Worm (Caenorhabditis elegans) whole organism, young adult: ENCODE data around the gene clec-212.
A peak's percentile ranks its signal among the peaks of the same experiment; 100 is the strongest.

Experiments
- B0336.3 ChIP-seq: fragments of 200-800 bp; sonication (Bioruptor generic); IDR thresholded peaks from 2 replicates; pipeline ENCODE4 v1.3.6; 2022; ENCODE audit warnings: missing genetic modification characterization, missing compliant biosample characterization
- D2030.7 ChIP-seq: fragments of 200-800 bp; sonication (Bioruptor generic); IDR thresholded peaks from 2 replicates; pipeline ENCODE4 v1.3.6; 2022; ENCODE audit warnings: missing genetic modification reagents, missing genetic modification characterization, missing compliant biosample characterization
- F22D6.2 ChIP-seq: sonication (generic microtip); optimal IDR thresholded peaks from 2 replicates; lab custom pipeline; 2016; ENCODE audit warnings: mild to moderate bottlenecking, missing genetic modification characterization, missing compliant biosample characterization
- F55B11.4 ChIP-seq: sonication (generic microtip); optimal IDR thresholded peaks from 2 replicates; lab custom pipeline; 2016; ENCODE audit warnings: missing compliant biosample characterization, missing genetic modification characterization, borderline replicate concordance; ENCODE audit not compliant: insufficient read depth
- F57C9.4 ChIP-seq: sonication (generic microtip); optimal IDR thresholded peaks from 2 replicates; lab custom pipeline; 2017; ENCODE audit warnings: mild to moderate bottlenecking, missing genetic modification characterization, missing compliant biosample characterization
- T07F8.4 ChIP-seq: sonication (generic microtip); optimal IDR thresholded peaks from 2 replicates; lab custom pipeline; 2016; ENCODE audit warnings: mild to moderate bottlenecking, missing genetic modification characterization, moderate library complexity, missing compliant biosample characterization
- Y79H2A.3 ChIP-seq: fragments of 200-800 bp; sonication (Bioruptor generic); conservative IDR thresholded peaks from 2 replicates; pipeline ENCODE4 v1.3.6; 2022; ENCODE audit warnings: missing genetic modification reagents, missing genetic modification characterization, missing compliant biosample characterization
- akir-1 ChIP-seq: fragments of 200-800 bp; sonication (Bioruptor generic); optimal IDR thresholded peaks from 2 replicates; lab custom pipeline; 2018; ENCODE audit warnings: mild to moderate bottlenecking, missing genetic modification characterization, moderate library complexity, missing compliant biosample characterization
- ama-1 ChIP-seq, 3 experiments: fragments of 150-350 bp in 1 of 3; sonication (generic microtip) in 2 of 3; optimal IDR thresholded peaks; 2 replicates each; lab custom pipeline; 2014 to 2018; ENCODE audit warnings: missing biosample characterization in 2 of 3, missing genetic modification characterization in 2 of 3, missing genetic modification reagents in 2 of 3
- aptf-3 ChIP-seq: fragments of 200-800 bp; sonication (Bioruptor generic); IDR thresholded peaks from 2 replicates; pipeline ENCODE4 v1.3.6; 2022; ENCODE audit warnings: missing genetic modification characterization, missing compliant biosample characterization
- attf-3 ChIP-seq: fragments of 200-800 bp; sonication (Bioruptor generic); conservative IDR thresholded peaks from 2 replicates; pipeline ENCODE4 v1.3.6; 2022; ENCODE audit warnings: missing genetic modification reagents, missing genetic modification characterization, missing compliant biosample characterization
- attf-5 ChIP-seq: fragments of 200-800 bp; sonication (Bioruptor generic); optimal IDR thresholded peaks from 2 replicates; lab custom pipeline; 2018; ENCODE audit warnings: mild to moderate bottlenecking, missing genetic modification characterization, missing compliant biosample characterization
- ccch-3 ChIP-seq: fragments of 200-800 bp; sonication (Bioruptor generic); optimal IDR thresholded peaks from 2 replicates; lab custom pipeline; 2018; ENCODE audit warnings: mild to moderate bottlenecking, missing genetic modification characterization, missing compliant biosample characterization
- ceh-100 ChIP-seq: fragments of 200-800 bp; sonication (Bioruptor generic); IDR thresholded peaks from 2 replicates; pipeline ENCODE4 v1.3.6; 2022; ENCODE audit warnings: missing genetic modification reagents, missing genetic modification characterization, missing compliant biosample characterization
- ceh-27 ChIP-seq: fragments of 200-800 bp; sonication (Bioruptor generic); optimal IDR thresholded peaks from 2 replicates; lab custom pipeline; 2018; ENCODE audit warnings: mild to moderate bottlenecking, missing genetic modification characterization, moderate library complexity, missing compliant biosample characterization
- ceh-58 ChIP-seq: fragments of 200-800 bp; sonication (Bioruptor generic); IDR thresholded peaks from 2 replicates; pipeline ENCODE4 v1.3.6; 2022; ENCODE audit warnings: missing genetic modification characterization, missing compliant biosample characterization
- ceh-91 ChIP-seq: fragments of 200-800 bp; sonication (Bioruptor generic); IDR thresholded peaks from 2 replicates; pipeline ENCODE4 v1.3.6; 2022; ENCODE audit warnings: missing genetic modification reagents, missing genetic modification characterization, missing compliant biosample characterization
- chd-7 ChIP-seq: sonication (generic microtip); optimal IDR thresholded peaks from 2 replicates; lab custom pipeline; 2016; ENCODE audit warnings: mild to moderate bottlenecking, missing genetic modification characterization, moderate library complexity, missing compliant biosample characterization
- him-1 ChIP-seq: sonication (generic microtip); optimal IDR thresholded peaks from 2 replicates; lab custom pipeline; 2016; ENCODE audit warnings: missing genotype, missing genetic modification reagents, missing genetic modification characterization, missing compliant biosample characterization
- hlh-26 ChIP-seq: fragments of 200-800 bp; sonication (Bioruptor generic); conservative IDR thresholded peaks from 2 replicates; pipeline ENCODE4 v1.3.6; 2022; ENCODE audit warnings: missing genetic modification reagents, missing genetic modification characterization, missing compliant biosample characterization
- hmg-1.2 ChIP-seq: fragments of 200-800 bp; sonication (Bioruptor generic); IDR thresholded peaks from 2 replicates; pipeline ENCODE4 v1.3.6; 2022; ENCODE audit warnings: missing genetic modification reagents, missing genetic modification characterization, missing compliant biosample characterization
- hsf-1 ChIP-seq: fragments of 200-800 bp; sonication (Bioruptor generic); IDR thresholded peaks from 2 replicates; pipeline ENCODE4 v1.3.6; 2022; ENCODE audit warnings: missing genetic modification reagents, missing genetic modification characterization, missing compliant biosample characterization
- lag-1 ChIP-seq: fragments of 200-800 bp; sonication (Bioruptor generic); IDR thresholded peaks from 2 replicates; pipeline ENCODE4 v1.3.6; 2022; ENCODE audit warnings: missing genetic modification reagents, missing genetic modification characterization, missing compliant biosample characterization
- lin-40 ChIP-seq: sonication (generic microtip); optimal IDR thresholded peaks from 2 replicates; lab custom pipeline; 2016; ENCODE audit warnings: missing genetic modification characterization, mild to moderate bottlenecking, missing compliant biosample characterization, missing genotype, missing genetic modification reagents
- lin-54 ChIP-seq: fragments of 200-800 bp; sonication (Bioruptor generic); optimal IDR thresholded peaks from 2 replicates; lab custom pipeline; 2018; ENCODE audit warnings: mild to moderate bottlenecking, missing genetic modification characterization, missing compliant biosample characterization
- lsy-27 ChIP-seq: sonication (generic microtip); optimal IDR thresholded peaks from 2 replicates; lab custom pipeline; 2017; ENCODE audit warnings: missing genetic modification characterization, mild to moderate bottlenecking, missing compliant biosample characterization, antibody characterized with exemption, missing genotype, borderline replicate concordance; ENCODE audit not compliant: insufficient read depth
- madf-6 ChIP-seq: fragments of 200-800 bp; sonication (Bioruptor generic); IDR thresholded peaks from 2 replicates; pipeline ENCODE4 v1.3.6; 2022; ENCODE audit warnings: missing genetic modification reagents, missing genetic modification characterization, missing compliant biosample characterization
- madf-8 ChIP-seq: fragments of 200-800 bp; sonication (Bioruptor generic); conservative IDR thresholded peaks from 2 replicates; pipeline ENCODE4 v1.3.6; 2022; ENCODE audit warnings: missing genetic modification reagents, missing genetic modification characterization, missing compliant biosample characterization
- mcd-1 ChIP-seq: fragments of 200-800 bp; sonication (Bioruptor generic); IDR thresholded peaks from 2 replicates; pipeline ENCODE4 v1.3.6; 2022; ENCODE audit warnings: missing genetic modification reagents, missing genetic modification characterization, missing compliant biosample characterization
- nfya-2 ChIP-seq: fragments of 200-800 bp; sonication (Bioruptor generic); IDR thresholded peaks from 2 replicates; pipeline ENCODE4 v1.3.6; 2022; ENCODE audit warnings: missing genetic modification reagents, missing genetic modification characterization, missing compliant biosample characterization
- nhr-179 ChIP-seq: sonication (generic microtip); optimal IDR thresholded peaks from 2 replicates; lab custom pipeline; 2016; ENCODE audit warnings: mild to moderate bottlenecking, missing genetic modification characterization, missing compliant biosample characterization
- nhr-80 ChIP-seq: sonication (generic microtip); optimal IDR thresholded peaks from 2 replicates; lab custom pipeline; 2016; ENCODE audit warnings: missing genetic modification characterization, missing compliant biosample characterization
- pbrm-1 ChIP-seq: fragments of 200-800 bp; sonication (Bioruptor generic); IDR thresholded peaks from 2 replicates; pipeline ENCODE4 v1.3.6; 2022; ENCODE audit warnings: missing genetic modification reagents, missing genetic modification characterization, missing compliant biosample characterization
- rec-8 ChIP-seq, 2 experiments: sonication (generic microtip); optimal IDR thresholded peaks; 2 replicates each; lab custom pipeline; 2016; ENCODE audit warnings: mild to moderate bottlenecking in 2 of 2, missing genetic modification characterization in 2 of 2, missing genetic modification reagents in 2 of 2, missing genotype in 2 of 2, missing biosample characterization in 1 of 2, missing compliant biosample characterization in 1 of 2, moderate library complexity in 1 of 2
- repo-1 ChIP-seq: sonication (generic microtip); optimal IDR thresholded peaks from 2 replicates; lab custom pipeline; 2017; ENCODE audit warnings: mild to moderate bottlenecking, missing genetic modification characterization, missing compliant biosample characterization
- snpc-1.1 ChIP-seq: sonication (generic microtip); optimal IDR thresholded peaks from 2 replicates; lab custom pipeline; 2017; ENCODE audit warnings: missing genetic modification characterization, mild to moderate bottlenecking, missing compliant biosample characterization, antibody characterized with exemption, moderate library complexity, missing genotype, missing genetic modification reagents; ENCODE audit not compliant: insufficient read depth
- snpc-3.4 ChIP-seq: sonication (generic microtip); optimal IDR thresholded peaks from 2 replicates; lab custom pipeline; 2017; ENCODE audit warnings: missing genetic modification characterization, mild to moderate bottlenecking, missing compliant biosample characterization, antibody characterized with exemption, moderate library complexity, missing genotype, missing genetic modification reagents
- snpc-4 ChIP-seq, 5 experiments: fragments of 150-350 bp in 1 of 5; sonication (generic microtip) in 4 of 5; optimal IDR thresholded peaks; 2 replicates each; lab custom pipeline; 2014 to 2018; ENCODE audit warnings: missing genetic modification characterization in 5 of 5, missing biosample characterization in 3 of 5, antibody characterized with exemption in 2 of 5, mild to moderate bottlenecking in 2 of 5, missing compliant biosample characterization in 2 of 5, missing genotype in 2 of 5, moderate library complexity in 2 of 5, missing genetic modification reagents in 1 of 5
- tlf-1 ChIP-seq: fragments of 200-800 bp; sonication (Bioruptor generic); optimal IDR thresholded peaks from 2 replicates; lab custom pipeline; 2018; ENCODE audit warnings: mild to moderate bottlenecking, missing genetic modification characterization, missing compliant biosample characterization
- unc-62 ChIP-seq: fragments of 150-350 bp; optimal IDR thresholded peaks from 2 replicates; lab custom pipeline; 2014; ENCODE audit warnings: missing biosample characterization, missing genetic modification reagents, missing genetic modification characterization
- xnd-1 ChIP-seq: sonication (generic microtip); optimal IDR thresholded peaks from 2 replicates; lab custom pipeline; 2016; ENCODE audit warnings: missing genotype, missing genetic modification reagents, missing genetic modification characterization, missing compliant biosample characterization
- zim-3 ChIP-seq: sonication (generic microtip); optimal IDR thresholded peaks from 2 replicates; lab custom pipeline; 2017; ENCODE audit warnings: mild to moderate bottlenecking, missing genetic modification characterization, moderate library complexity, missing compliant biosample characterization

The clec-212 gene

ce11 chrV:7598269-7598668 lies 28.1 kb upstream of the clec-212 start, which contains the start of gene C50E3.7:
Gene C50E3.7 (minus strand): TSS chrV:7598369.
- TF ChIP-seq ceh-27 = no peak
- TF ChIP-seq hmg-1.2 = no peak
- no peak for TF ChIP-seq him-1
- TF ChIP-seq xnd-1 (tag; lab: Kevin White, UChicago) = no peak
- no peak for TF ChIP-seq Y79H2A.3
- no peak for TF ChIP-seq ceh-91 (GFP tag; lab: Robert Waterston, UW)
- TF ChIP-seq hsf-1 (GFP tag; lab: Robert Waterston, UW) = no peak
- TF ChIP-seq rec-8 (tag; optimal IDR thresholded peaks at IDR 0.05; lab: Kevin White, UChicago) = no peak
- TF ChIP-seq chd-7 (tag; lab: Kevin White, UChicago) = no peak
- TF ChIP-seq F22D6.2 (tag; lab: Kevin White, UChicago) = no peak
- TF ChIP-seq akir-1 (GFP tag; lab: Kevin White, UChicago) = no peak
- TF ChIP-seq hlh-26 (GFP tag; lab: Robert Waterston, UW) = no peak

ce11 chrV:7595132-7595531 lies 24.9 kb upstream of the clec-212 start:
- TF ChIP-seq B0336.3 (GFP tag; lab: Robert Waterston, UW) (no peak), snpc-1.1 (tag; lab: Kevin White, UChicago) (peak; percentile 59), mcd-1 (GFP tag; lab: Robert Waterston, UW) (no peak), ama-1 (optimal IDR thresholded peaks at IDR 0.05; lab: Kevin White, UChicago) (no peak), ama-1 (GFP tag; optimal IDR thresholded peaks at IDR 0.05; lab: Kevin White, UChicago) (no peak), nhr-80 (no peak), lsy-27 (tag; lab: Kevin White, UChicago) (no peak), ccch-3 (GFP tag; lab: Kevin White, UChicago) (no peak), aptf-3 (GFP tag; lab: Robert Waterston, UW) (no peak), hmg-1.2 (no peak), snpc-4 (GFP tag; optimal IDR thresholded peaks at IDR 0.05; lab: Kevin White, UChicago) (no peak), snpc-4 (tag; optimal IDR thresholded peaks at IDR 0.05; lab: Kevin White, UChicago) (peak in 2 of 4 experiments; percentile 72 to 81), nhr-179 (no peak), D2030.7 (GFP tag; lab: Robert Waterston, UW) (no peak), madf-8 (GFP tag; lab: Robert Waterston, UW) (no peak), lin-40 (tag; lab: Kevin White, UChicago) (no peak), unc-62 (no peak)

- TF ChIP-seq snpc-3.4 (tag; lab: Kevin White, UChicago) = no peak
- TF ChIP-seq F55B11.4 (tag; lab: Kevin White, UChicago) = no peak
- no peak for TF ChIP-seq lag-1 (GFP tag; lab: Robert Waterston, UW)
- TF ChIP-seq akir-1 (GFP tag; lab: Kevin White, UChicago) = no peak
- TF ChIP-seq F57C9.4 (tag; lab: Kevin White, UChicago) = no peak
- TF ChIP-seq T07F8.4 (tag; lab: Kevin White, UChicago) = no peak
- TF ChIP-seq attf-3 (GFP tag; lab: Robert Waterston, UW) = no peak
- no peak for TF ChIP-seq chd-7 (tag; lab: Kevin White, UChicago)
Observed at ce11 chrV:7590454-7590853, 20.3 kb upstream of the clec-212 start, which contains the start of gene C50E3.6. Gene C50E3.6 (minus strand): TSS chrV:7590554.

ce11 chrV:7587637-7588036 lies 17.4 kb upstream of the clec-212 start, which contains the start of the genes F19F10.11 and C50E3.5:
Gene F19F10.11 (minus strand): TSS chrV:7587704.
Gene C50E3.5 (plus strand): TSS chrV:7587996.
- TF ChIP-seq snpc-1.1 (tag; lab: Kevin White, UChicago) (peak; percentile 12), ceh-100 (GFP tag; lab: Robert Waterston, UW) (no peak), xnd-1 (tag; lab: Kevin White, UChicago) (no peak), tlf-1 (GFP tag; lab: Kevin White, UChicago) (no peak), repo-1 (tag; lab: Kevin White, UChicago) (no peak), madf-6 (GFP tag; lab: Robert Waterston, UW) (peak; percentile 60), nfya-2 (GFP tag; lab: Robert Waterston, UW) (no peak), F22D6.2 (tag; lab: Kevin White, UChicago) (no peak), zim-3 (tag; lab: Kevin White, UChicago) (no peak), pbrm-1 (GFP tag; lab: Robert Waterston, UW) (no peak), attf-5 (GFP tag; lab: Kevin White, UChicago) (peak; percentile 91), lag-1 (GFP tag; lab: Robert Waterston, UW) (no peak), snpc-4 (GFP tag; optimal IDR thresholded peaks at IDR 0.05; lab: Kevin White, UChicago) (no peak), snpc-4 (tag; optimal IDR thresholded peaks at IDR 0.05; lab: Kevin White, UChicago) (peak in 3 of 4 experiments; percentile 12 to 34 (median 18)), ceh-58 (GFP tag; lab: Robert Waterston, UW) (no peak), lin-54 (GFP tag; lab: Kevin White, UChicago) (peak; percentile 30)
